Fruit fly (Drosophila melanogaster) Kc167 (cell line): ENCODE results near the gene mRpS14.

Source experiments
- Myc ChIP-seq: fragments of >200 bp; optimal IDR thresholded peaks from 2 replicates; lab custom pipeline; 2017; ENCODE audit warnings: missing external identifiers
- Sin3A ChIP-seq: fragments of >200 bp; optimal IDR thresholded peaks from 2 replicates; lab custom pipeline; 2018; ENCODE audit warnings: missing external identifiers
- h ChIP-seq: fragments of >200 bp; optimal IDR thresholded peaks from 3 replicates; lab custom pipeline; 2018; ENCODE audit warnings: missing external identifiers
- insv ChIP-seq: fragments of >200 bp; optimal IDR thresholded peaks from 3 replicates; lab custom pipeline; 2018; ENCODE audit warnings: missing external identifiers
- psq ChIP-seq: fragments of >200 bp; optimal IDR thresholded peaks from 2 replicates; lab custom pipeline; 2017; ENCODE audit warnings: missing external identifiers
- ttk ChIP-seq: sonication (Bioruptor generic); optimal IDR thresholded peaks from 2 replicates; lab custom pipeline; 2017; ENCODE audit warnings: missing external identifiers

mRpS14 gene

dm6 chrX:19479869-19480326 lies at the start of gene mRpS14, which contains the start of gene Naa15-16:
Gene mRpS14, minus strand, starts transcription at chrX:19480238.
Gene Naa15-16, plus strand, starts transcription at chrX:19479984.
- no peak for TF ChIP-seq h (lab: Kevin White, UChicago)
- no peak for TF ChIP-seq Sin3A (lab: Kevin White, UChicago)
- no peak for TF ChIP-seq psq
- no peak for TF ChIP-seq Myc (lab: Kevin White, UChicago)
- no peak for TF ChIP-seq ttk (lab: Kevin White, UChicago)
- TF ChIP-seq insv (lab: Kevin White, UChicago) = no peak

- no peak for TF ChIP-seq h (lab: Kevin White, UChicago)
- no peak for TF ChIP-seq insv (lab: Kevin White, UChicago)
- no peak for TF ChIP-seq Sin3A (lab: Kevin White, UChicago)
- TF ChIP-seq Myc (lab: Kevin White, UChicago) = no peak
- TF ChIP-seq ttk (lab: Kevin White, UChicago) = no peak
- TF ChIP-seq psq = no peak
Measured at dm6 chrX:19522597-19522996, 42.6 kb upstream of the mRpS14 start.

- TF ChIP-seq Sin3A (lab: Kevin White, UChicago) = peak; percentile 66
- TF ChIP-seq Myc (lab: Kevin White, UChicago) = no peak
- TF ChIP-seq h (lab: Kevin White, UChicago) = no peak
Measured at dm6 chrX:19521753-19522383, 41.8 kb upstream of the mRpS14 start, which contains the start of the genes Idh3a and CoRest. Gene Idh3a, minus strand, starts transcription at chrX:19521810. Gene CoRest, plus strand, starts transcription at chrX:19521929.

- TF ChIP-seq psq (no peak), insv (lab: Kevin White, UChicago) (no peak), Myc (lab: Kevin White, UChicago) (no peak), h (lab: Kevin White, UChicago) (no peak), Sin3A (lab: Kevin White, UChicago) (no peak), ttk (lab: Kevin White, UChicago) (no peak)
Measured at dm6 chrX:19520888-19521287, 40.9 kb upstream of the mRpS14 start.

dm6 chrX:19520376-19520775 lies 40.3 kb upstream of the mRpS14 start:
- TF ChIP-seq Myc (lab: Kevin White, UChicago) = no peak

dm6 chrX:19510204-19510603 lies 30.2 kb upstream of the mRpS14 start:
- TF ChIP-seq Sin3A (lab: Kevin White, UChicago) (no peak), psq (no peak), h (lab: Kevin White, UChicago) (no peak), insv (lab: Kevin White, UChicago) (no peak), ttk (lab: Kevin White, UChicago) (no peak), Myc (lab: Kevin White, UChicago) (no peak)

- TF ChIP-seq ttk (lab: Kevin White, UChicago) = no peak
- TF ChIP-seq psq = peak; percentile 34
Measured at dm6 chrX:19505334-19506185, 25.5 kb upstream of the mRpS14 start.

dm6 chrX:19504170-19504765 lies 24.2 kb upstream of the mRpS14 start:
- TF ChIP-seq ttk (lab: Kevin White, UChicago) (no peak), psq (no peak), insv (lab: Kevin White, UChicago) (no peak), Myc (lab: Kevin White, UChicago) (no peak), Sin3A (lab: Kevin White, UChicago) (no peak), h (lab: Kevin White, UChicago) (no peak)

- no peak for TF ChIP-seq insv (lab: Kevin White, UChicago)
- no peak for TF ChIP-seq h (lab: Kevin White, UChicago)
- TF ChIP-seq Sin3A (lab: Kevin White, UChicago) = no peak
- TF ChIP-seq psq = no peak
- no peak for TF ChIP-seq ttk (lab: Kevin White, UChicago)
- TF ChIP-seq Myc (lab: Kevin White, UChicago) = no peak
Measured at dm6 chrX:19501274-19501673, 21.2 kb upstream of the mRpS14 start.

dm6 chrX:19498755-19499321 lies 18.8 kb upstream of the mRpS14 start:
- TF ChIP-seq Sin3A (lab: Kevin White, UChicago) (no peak), insv (lab: Kevin White, UChicago) (no peak), psq (no peak), Myc (lab: Kevin White, UChicago) (no peak), ttk (lab: Kevin White, UChicago) (no peak), h (lab: Kevin White, UChicago) (no peak)

- TF ChIP-seq ttk (lab: Kevin White, UChicago) = no peak
- TF ChIP-seq h (lab: Kevin White, UChicago) = no peak
- TF ChIP-seq Sin3A (lab: Kevin White, UChicago) = no peak
- TF ChIP-seq insv (lab: Kevin White, UChicago) = no peak
Measured at dm6 chrX:19497782-19498440, 17.9 kb upstream of the mRpS14 start.
